Worm (Caenorhabditis elegans) whole organism, L3 larva: ENCODE results near the gene cyp-34A6.

Experiments
- R02D3.7 ChIP-seq: fragments of 150-350 bp; optimal IDR thresholded peaks from 2 replicates; lab custom pipeline; 2014; ENCODE audit warnings: missing biosample characterization, missing genetic modification characterization
- aly-2 ChIP-seq: fragments of 150-350 bp; optimal IDR thresholded peaks from 2 replicates; lab custom pipeline; 2014; ENCODE audit warnings: missing biosample characterization, missing genetic modification characterization
- ama-1 ChIP-seq: fragments of 150-350 bp; optimal IDR thresholded peaks from 2 replicates; lab custom pipeline; 2018
- ceh-16 ChIP-seq: sonication (generic microtip); optimal IDR thresholded peaks from 2 replicates; lab custom pipeline; 2017; ENCODE audit warnings: missing biosample characterization, missing genetic modification characterization
- ceh-28 ChIP-seq: fragments of 150-350 bp; optimal IDR thresholded peaks from 2 replicates; lab custom pipeline; 2014; ENCODE audit warnings: missing biosample characterization, missing genetic modification reagents, missing genetic modification characterization
- ceh-82 ChIP-seq: fragments of 150-350 bp; optimal IDR thresholded peaks from 2 replicates; lab custom pipeline; 2014; ENCODE audit warnings: missing biosample characterization, missing genetic modification characterization
- ceh-9 ChIP-seq: sonication (generic microtip); optimal IDR thresholded peaks from 2 replicates; lab custom pipeline; 2018; ENCODE audit warnings: missing biosample characterization, missing genetic modification characterization
- daf-12 ChIP-seq: fragments of 150-350 bp; optimal IDR thresholded peaks from 2 replicates; lab custom pipeline; 2014; ENCODE audit warnings: missing biosample characterization, missing genetic modification reagents, missing genetic modification characterization
- egl-5 ChIP-seq: fragments of 150-350 bp; optimal IDR thresholded peaks from 2 replicates; lab custom pipeline; 2017; ENCODE audit warnings: missing biosample characterization, missing genetic modification reagents, missing genetic modification characterization, inconsistent platforms
- elt-1 ChIP-seq: fragments of 150-350 bp; optimal IDR thresholded peaks from 2 replicates; lab custom pipeline; 2014; ENCODE audit warnings: missing biosample characterization, missing genetic modification characterization
- elt-2 ChIP-seq: sonication (generic microtip); optimal IDR thresholded peaks from 2 replicates; lab custom pipeline; 2016; ENCODE audit warnings: missing genetic modification reagents, mild to moderate bottlenecking, missing genetic modification characterization, missing compliant biosample characterization
- elt-3 ChIP-seq, 3 experiments: fragments of 150-350 bp in 1 of 3; sonication (generic microtip) in 2 of 3; optimal IDR thresholded peaks; 2 replicates in 2 of 3; 4 replicates in 1 of 3; lab custom pipeline; 2014 to 2017; ENCODE audit warnings: missing biosample characterization in 3 of 3, missing genetic modification characterization in 3 of 3
- eor-1 ChIP-seq, 2 experiments: fragments of 150-350 bp; optimal IDR thresholded peaks; 2 replicates each; lab custom pipeline; 2014 to 2018; ENCODE audit warnings: missing biosample characterization in 2 of 2, missing genetic modification characterization in 2 of 2
- fkh-10 ChIP-seq: sonication (generic microtip); optimal IDR thresholded peaks from 2 replicates; lab custom pipeline; 2017; ENCODE audit warnings: missing biosample characterization, missing genetic modification reagents, missing genetic modification characterization
- fkh-2 ChIP-seq: fragments of 150-350 bp; optimal IDR thresholded peaks from 2 replicates; lab custom pipeline; 2014; ENCODE audit warnings: missing biosample characterization, missing genetic modification reagents, missing genetic modification characterization
- fos-1 ChIP-seq: fragments of 150-350 bp; optimal IDR thresholded peaks from 2 replicates; lab custom pipeline; 2014; ENCODE audit warnings: missing biosample characterization, missing genetic modification characterization
- hmg-11 ChIP-seq: sonication (generic microtip); optimal IDR thresholded peaks from 2 replicates; lab custom pipeline; 2016; ENCODE audit warnings: missing genetic modification characterization, missing compliant biosample characterization
- lin-39 ChIP-seq: fragments of 150-350 bp; optimal IDR thresholded peaks from 2 replicates; lab custom pipeline; 2018; ENCODE audit warnings: missing biosample characterization, missing genetic modification reagents, missing genetic modification characterization
- lsy-12 ChIP-seq: sonication (generic microtip); optimal IDR thresholded peaks from 2 replicates; lab custom pipeline; 2016; ENCODE audit warnings: mild to moderate bottlenecking, missing genetic modification characterization, missing compliant biosample characterization
- nhr-11 ChIP-seq: fragments of 150-350 bp; optimal IDR thresholded peaks from 2 replicates; lab custom pipeline; 2014; ENCODE audit warnings: missing biosample characterization, missing genetic modification characterization
- nhr-12 ChIP-seq: fragments of 150-350 bp; optimal IDR thresholded peaks from 2 replicates; lab custom pipeline; 2014; ENCODE audit warnings: missing biosample characterization, missing genetic modification characterization
- nhr-23 ChIP-seq: fragments of 150-350 bp; optimal IDR thresholded peaks from 2 replicates; lab custom pipeline; 2014; ENCODE audit warnings: missing biosample characterization, missing genetic modification reagents, missing genetic modification characterization
- nhr-25 ChIP-seq: sonication (generic microtip); optimal IDR thresholded peaks from 2 replicates; lab custom pipeline; 2017; ENCODE audit warnings: missing biosample characterization, missing genetic modification characterization
- nhr-28 ChIP-seq: fragments of 150-350 bp; optimal IDR thresholded peaks from 2 replicates; lab custom pipeline; 2014; ENCODE audit warnings: missing biosample characterization, missing genetic modification characterization
- nhr-43 ChIP-seq: sonication (generic microtip); optimal IDR thresholded peaks from 2 replicates; lab custom pipeline; 2016; ENCODE audit warnings: mild to moderate bottlenecking, missing genetic modification characterization, missing compliant biosample characterization; ENCODE audit not compliant: poor library complexity, severe bottlenecking
- nhr-67 ChIP-seq: fragments of 150-350 bp; optimal IDR thresholded peaks from 2 replicates; lab custom pipeline; 2014; ENCODE audit warnings: missing biosample characterization, missing genetic modification characterization
- nhr-76 ChIP-seq: fragments of 150-350 bp; sonication (generic microtip); optimal IDR thresholded peaks from 5 replicates; lab custom pipeline; 2014; ENCODE audit warnings: missing biosample characterization, missing genetic modification characterization
- nhr-77 ChIP-seq: fragments of 150-350 bp; optimal IDR thresholded peaks from 2 replicates; lab custom pipeline; 2014; ENCODE audit warnings: missing biosample characterization, missing genetic modification characterization
- pha-4 ChIP-seq: fragments of 150-350 bp; optimal IDR thresholded peaks from 2 replicates; lab custom pipeline; 2014; ENCODE audit warnings: missing biosample characterization, missing genetic modification reagents, missing genetic modification characterization
- pqm-1 ChIP-seq: fragments of 150-350 bp; optimal IDR thresholded peaks from 2 replicates; lab custom pipeline; 2017; ENCODE audit warnings: missing biosample characterization, missing genetic modification characterization, inconsistent platforms
- skn-1 ChIP-seq: fragments of 150-350 bp; optimal IDR thresholded peaks from 2 replicates; lab custom pipeline; 2014; ENCODE audit warnings: missing biosample characterization, missing genetic modification characterization
- tbx-2 ChIP-seq: sonication (generic microtip); optimal IDR thresholded peaks from 2 replicates; lab custom pipeline; 2016; ENCODE audit warnings: mild to moderate bottlenecking, missing genetic modification characterization, missing compliant biosample characterization
- unc-39 ChIP-seq: sonication (generic microtip); optimal IDR thresholded peaks from 4 replicates; lab custom pipeline; 2017; ENCODE audit warnings: missing biosample characterization, missing genetic modification characterization
- unc-62 ChIP-seq: fragments of 150-350 bp; sonication (generic microtip); optimal IDR thresholded peaks from 4 replicates; lab custom pipeline; 2014; ENCODE audit warnings: missing biosample characterization, missing genetic modification reagents, missing genetic modification characterization
- zag-1 ChIP-seq: fragments of 150-350 bp; optimal IDR thresholded peaks from 2 replicates; lab custom pipeline; 2014; ENCODE audit warnings: missing biosample characterization, missing genetic modification characterization
- ztf-11 ChIP-seq: fragments of 150-350 bp; optimal IDR thresholded peaks from 2 replicates; lab custom pipeline; 2014; ENCODE audit warnings: missing biosample characterization, missing genetic modification characterization
- ztf-4 ChIP-seq: fragments of 150-350 bp; optimal IDR thresholded peaks from 2 replicates; lab custom pipeline; 2014; ENCODE audit warnings: missing biosample characterization, missing genetic modification characterization

cyp-34A6 gene

DNA sequence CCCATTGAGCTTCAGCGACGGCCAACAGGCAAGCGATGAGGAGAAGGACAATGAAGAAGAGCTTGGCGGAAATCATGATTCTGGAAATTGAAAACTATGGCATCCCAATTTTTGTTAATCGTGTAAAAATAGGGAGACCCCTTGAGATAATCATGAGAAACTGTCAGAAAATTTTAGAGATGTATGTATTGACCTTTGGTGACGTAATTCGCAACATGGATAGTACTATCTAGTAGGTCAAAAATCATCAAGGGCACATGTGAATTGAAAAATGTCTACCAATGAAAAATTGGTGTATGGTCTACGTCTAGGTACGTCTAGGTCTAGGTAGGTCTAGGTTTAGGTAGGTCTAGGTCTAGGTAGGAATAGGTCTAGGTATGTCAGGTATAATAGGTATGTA lies 17.9 kb upstream of the cyp-34A6 start, which contains the start of gene nlp-34:
nlp-34 (minus strand) TSS at position 82 of the 400 bp plus-strand sequence.
- TF ChIP-seq nhr-25 (tag; lab: Kevin White, UChicago) (peak; percentile 54), fkh-2 (tag; lab: Kevin White, UChicago) (no peak), lin-39 (tag; lab: Kevin White, UChicago) (no peak), nhr-43 (no peak)
- TF ChIP-seq, all 47 proteins: peak for 1

DNA sequence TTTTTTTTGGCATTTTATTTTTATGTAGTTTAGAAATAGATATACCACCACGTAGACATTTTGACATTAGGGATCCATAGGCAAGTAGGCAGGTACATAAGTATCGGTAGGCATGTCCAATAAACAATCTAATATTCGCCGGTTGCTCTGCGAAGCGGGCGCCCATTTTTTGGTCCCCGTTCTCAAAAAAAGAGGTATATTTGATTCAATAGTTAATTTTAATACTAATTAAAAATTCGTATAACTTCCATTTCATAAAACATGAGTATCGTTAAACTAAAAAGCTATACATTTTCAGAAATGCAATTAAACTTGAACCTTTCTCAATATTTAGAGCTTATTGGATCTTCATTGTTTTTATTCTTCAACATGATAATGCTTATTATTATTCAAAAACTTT lies 15.8 kb upstream of the cyp-34A6 start, which contains the start of gene str-83:
str-83 (plus strand) TSS at position 301 of the 400 bp plus-strand sequence.
- TF ChIP-seq nhr-12 (tag; lab: Kevin White, UChicago), result no peak
- TF ChIP-seq nhr-28 (tag; lab: Kevin White, UChicago), result no peak
- TF ChIP-seq ama-1 (lab: Kevin White, UChicago), result no peak
- TF ChIP-seq unc-62 (GFP tag; lab: Kevin White, UChicago), result no peak
- no peak for TF ChIP-seq nhr-23 (tag; lab: Kevin White, UChicago)

DNA sequence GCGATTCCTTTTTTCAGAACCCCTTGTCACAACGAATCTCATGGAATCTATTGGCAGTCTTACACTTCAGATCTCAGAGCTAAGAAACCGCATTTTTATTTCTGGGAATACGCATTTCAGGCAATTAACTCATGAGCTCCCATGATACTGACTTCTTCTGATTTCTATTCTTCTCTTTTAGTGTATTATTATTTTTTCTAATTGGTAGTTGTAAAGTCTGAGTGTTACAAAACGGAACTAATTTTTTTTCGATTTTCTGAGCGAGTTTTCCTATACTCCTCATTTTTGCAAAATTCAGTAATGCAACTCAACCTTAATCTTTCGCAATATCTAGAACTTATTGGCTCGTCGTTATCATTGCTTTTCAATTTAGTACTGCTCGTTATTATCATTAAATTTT lies 13.2 kb upstream of the cyp-34A6 start, which contains the start of gene str-82:
str-82 (plus strand) TSS at position 301 of the 400 bp plus-strand sequence.
- TF ChIP-seq pha-4 (tag; lab: Kevin White, UChicago) (no peak), lsy-12 (no peak), fos-1 (no peak), fkh-2 (tag; lab: Kevin White, UChicago) (no peak), nhr-43 (no peak), aly-2 (tag; lab: Kevin White, UChicago) (no peak), R02D3.7 (tag; lab: Kevin White, UChicago) (no peak), egl-5 (tag; lab: Kevin White, UChicago) (no peak), nhr-76 (tag; lab: Kevin White, UChicago) (no peak), nhr-12 (tag; lab: Kevin White, UChicago) (no peak), ama-1 (lab: Kevin White, UChicago) (no peak), nhr-67 (tag; lab: Kevin White, UChicago) (no peak), skn-1 (tag; lab: Kevin White, UChicago) (no peak), unc-62 (GFP tag; lab: Kevin White, UChicago) (no peak), ztf-4 (tag; lab: Kevin White, UChicago) (no peak), tbx-2 (tag; lab: Kevin White, UChicago) (no peak), nhr-11 (no peak), ceh-9 (tag; lab: Kevin White, UChicago) (no peak), eor-1 (tag; optimal IDR thresholded peaks at IDR 0.05; lab: Kevin White, UChicago) (no peak)

DNA sequence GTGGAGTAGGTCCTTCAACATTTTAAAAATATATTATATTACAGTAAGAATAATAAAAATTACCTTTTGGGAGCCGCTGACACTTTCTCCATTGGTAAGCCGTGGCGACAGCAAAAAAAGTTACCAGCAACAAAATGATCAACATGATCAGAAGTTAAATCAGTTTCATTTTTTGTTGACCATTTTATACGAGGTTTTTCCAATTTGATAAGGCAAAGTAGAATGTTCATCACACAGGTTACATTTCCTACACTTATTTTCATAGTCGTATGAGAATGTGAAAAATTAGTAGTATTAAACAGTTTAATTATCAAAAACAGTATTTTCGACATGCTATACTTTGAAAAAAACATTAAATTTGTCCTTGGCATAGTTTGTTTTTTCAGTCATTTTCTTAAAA lies 11.7 kb upstream of the cyp-34A6 start, which contains the start of gene cyp-34A10:
cyp-34A10 (minus strand) TSS at position 146 of the 400 bp plus-strand sequence.
- TF ChIP-seq hmg-11 (tag; lab: Kevin White, UChicago) (no peak), nhr-67 (tag; lab: Kevin White, UChicago) (no peak), ceh-28 (tag; lab: Kevin White, UChicago) (no peak), unc-62 (GFP tag; lab: Kevin White, UChicago) (no peak), zag-1 (tag; lab: Kevin White, UChicago) (no peak), skn-1 (tag; lab: Kevin White, UChicago) (no peak), ztf-4 (tag; lab: Kevin White, UChicago) (no peak), ceh-82 (no peak), daf-12 (tag; lab: Kevin White, UChicago) (no peak), ceh-16 (tag; lab: Kevin White, UChicago) (no peak), nhr-76 (tag; lab: Kevin White, UChicago) (no peak), nhr-77 (tag; lab: Kevin White, UChicago) (no peak), tbx-2 (tag; lab: Kevin White, UChicago) (no peak), ceh-9 (tag; lab: Kevin White, UChicago) (no peak), unc-39 (tag; lab: Kevin White, UChicago) (no peak)

DNA sequence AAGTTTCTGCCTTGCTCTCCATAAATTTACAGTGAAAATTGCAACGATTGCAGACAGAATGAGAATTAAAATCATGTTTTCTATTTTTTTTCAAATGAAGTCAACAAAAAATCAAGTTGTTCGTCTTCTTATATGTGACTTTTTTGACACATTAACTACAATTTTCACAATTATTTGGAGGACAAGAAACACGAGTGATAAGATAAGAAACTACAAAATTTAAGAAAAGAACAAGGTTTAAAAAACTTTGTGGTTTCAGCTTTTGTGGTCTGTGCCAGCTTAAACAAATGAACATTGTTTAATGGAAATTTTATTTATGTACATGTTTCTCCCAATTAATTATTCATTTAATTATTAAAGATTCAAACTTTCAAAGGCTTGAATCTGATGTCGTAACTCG lies 9.3 kb upstream of the cyp-34A6 start, which contains the start of gene cyp-34A9:
cyp-34A9 (minus strand) TSS at position 131 of the 400 bp plus-strand sequence.
- TF ChIP-seq elt-2 (peak; percentile 80), pha-4 (tag; lab: Kevin White, UChicago) (peak; percentile 10), elt-1 (tag; lab: Kevin White, UChicago) (no peak), ztf-11 (tag; lab: Kevin White, UChicago) (no peak), unc-39 (tag; lab: Kevin White, UChicago) (no peak), nhr-43 (no peak), ceh-28 (tag; lab: Kevin White, UChicago) (no peak), pqm-1 (tag; lab: Kevin White, UChicago) (peak; percentile 71), fkh-10 (no peak), elt-3 (tag; optimal IDR thresholded peaks at IDR 0.05; lab: Kevin White, UChicago) (no peak)
- TF ChIP-seq, all 47 proteins: peak for 3
